Worm (Caenorhabditis elegans): ENCODE measurements around the gene Y79H2A.3.
A peak's percentile ranks its signal among the peaks of the same experiment; 100 is the strongest.

The Y79H2A.3 gene

ce11 chrIII:12052206-12052605, at the start of gene Y79H2A.3:
Gene Y79H2A.3, minus strand, starts transcription at chrIII:12052306.
- TF ChIP-seq mab-9 (GFP tag; IDR thresholded peaks at IDR 0.05) (no peak), fos-1 (tag; optimal IDR thresholded peaks at IDR 0.05) (no peak)

- TF ChIP-seq sptf-1 (tag; optimal IDR thresholded peaks at IDR 0.05) (no peak), unc-62 (GFP tag; optimal IDR thresholded peaks at IDR 0.05) (no peak), unc-130 (tag; optimal IDR thresholded peaks at IDR 0.05) (no peak), C04F5.9 (tag; optimal IDR thresholded peaks at IDR 0.05) (no peak), efl-1 (optimal IDR thresholded peaks at IDR 0.05) (no peak), efl-1 (GFP tag; optimal IDR thresholded peaks at IDR 0.05 in 1 of 2) (peak in 1 of 2 experiments; percentile 60), ets-5 (GFP tag; IDR thresholded peaks at IDR 0.05) (no peak), jun-1 (tag; optimal IDR thresholded peaks at IDR 0.05) (no peak), lsy-2 (tag; optimal IDR thresholded peaks at IDR 0.05) (peak in 1 of 2 experiments; percentile 30), aly-2 (tag; optimal IDR thresholded peaks at IDR 0.05) (no peak), ceh-88 (GFP tag; IDR thresholded peaks at IDR 0.05) (no peak), elt-3 (tag; optimal IDR thresholded peaks at IDR 0.05) (no peak), pqm-1 (tag; optimal IDR thresholded peaks at IDR 0.05) (no peak), nhr-12 (tag; optimal IDR thresholded peaks at IDR 0.05) (no peak), lin-14 (GFP tag; optimal IDR thresholded peaks at IDR 0.05) (no peak)
Observed at ce11 chrIII:12094158-12094856, 42.2 kb upstream of the Y79H2A.3 start.

- no peak for TF ChIP-seq tlp-1 (tag; optimal IDR thresholded peaks at IDR 0.05)
- TF ChIP-seq irx-1 (tag; optimal IDR thresholded peaks at IDR 0.05), result no peak
- TF ChIP-seq C16A3.4 (tag; optimal IDR thresholded peaks at IDR 0.05), result no peak
- TF ChIP-seq ceh-63 (GFP tag; optimal IDR thresholded peaks at IDR 0.05), result no peak
- TF ChIP-seq blmp-1 (tag; optimal IDR thresholded peaks at IDR 0.05), result no peak
- no peak for TF ChIP-seq ceh-82 (tag; optimal IDR thresholded peaks at IDR 0.05)
- TF ChIP-seq fkh-4 (tag; optimal IDR thresholded peaks at IDR 0.05; ENCODE audit: borderline replicate concordance), result no peak
- no peak for TF ChIP-seq ces-1 (GFP tag; optimal IDR thresholded peaks at IDR 0.05)
Observed at ce11 chrIII:12092595-12092994, 40.5 kb upstream of the Y79H2A.3 start.

- no peak for TF ChIP-seq lir-3 (tag; optimal IDR thresholded peaks at IDR 0.05; ENCODE audit: poor library complexity)
- no peak for TF ChIP-seq efl-1 (optimal IDR thresholded peaks at IDR 0.05)
- TF ChIP-seq efl-1 (GFP tag; optimal IDR thresholded peaks at IDR 0.05 in 1 of 2), result peak in 1 of 2 experiments; percentile 54
- TF ChIP-seq hpl-2 (GFP tag; optimal IDR thresholded peaks at IDR 0.05), result no peak
- TF ChIP-seq hlh-17 (GFP tag; optimal IDR thresholded peaks at IDR 0.05; ENCODE audit: borderline replicate concordance), result no peak
- no peak for TF ChIP-seq jun-1 (tag; optimal IDR thresholded peaks at IDR 0.05)
- TF ChIP-seq mab-9 (GFP tag; IDR thresholded peaks at IDR 0.05), result no peak
Observed at ce11 chrIII:12087564-12087963, 35.5 kb upstream of the Y79H2A.3 start.

- TF ChIP-seq nhr-76 (tag; optimal IDR thresholded peaks at IDR 0.05) (no peak), hpl-2 (GFP tag; optimal IDR thresholded peaks at IDR 0.05) (no peak), unc-30 (tag; optimal IDR thresholded peaks at IDR 0.05) (no peak), dpl-1 (GFP tag; optimal IDR thresholded peaks at IDR 0.05) (no peak), lin-14 (GFP tag; optimal IDR thresholded peaks at IDR 0.05) (peak; percentile 19), blmp-1 (tag; optimal IDR thresholded peaks at IDR 0.05) (no peak), ceh-90 (tag; optimal IDR thresholded peaks at IDR 0.05) (no peak), elt-2 (tag; optimal IDR thresholded peaks at IDR 0.05) (peak; percentile 63), elt-3 (tag; optimal IDR thresholded peaks at IDR 0.05) (peak in 1 of 6 experiments; percentile 11), nhr-47 (tag; optimal IDR thresholded peaks at IDR 0.05) (no peak), nhr-12 (tag; optimal IDR thresholded peaks at IDR 0.05) (no peak), zip-4 (GFP tag; optimal IDR thresholded peaks at IDR 0.05) (no peak), alr-1 (tag; optimal IDR thresholded peaks at IDR 0.05; ENCODE audit: borderline replicate concordance) (no peak), ceh-8 (GFP tag; optimal IDR thresholded peaks at IDR 0.05) (no peak), lin-15B (tag; optimal IDR thresholded peaks at IDR 0.05) (no peak), isw-1 (GFP tag; IDR thresholded peaks at IDR 0.05) (no peak), ces-1 (GFP tag; optimal IDR thresholded peaks at IDR 0.05) (no peak), fkh-8 (tag; optimal IDR thresholded peaks at IDR 0.05) (no peak), pqm-1 (tag; optimal IDR thresholded peaks at IDR 0.05) (no peak), dsc-1 (tag; optimal IDR thresholded peaks at IDR 0.05) (peak; percentile 8), grh-1 (GFP tag; IDR thresholded peaks at IDR 0.05) (no peak), ama-1 (optimal IDR thresholded peaks at IDR 0.05) (no peak), ceh-63 (GFP tag; optimal IDR thresholded peaks at IDR 0.05) (no peak), unc-86 (tag; optimal IDR thresholded peaks at IDR 0.05) (no peak)
Observed at ce11 chrIII:12084749-12085307, 32.7 kb upstream of the Y79H2A.3 start.

Measured in whole organism, L1 larva.